Worm (Caenorhabditis elegans) whole organism, L2 larva: ENCODE measurements around the gene gtl-2.

Experiments used
- C34F6.9 ChIP-seq: fragments of 150-350 bp; optimal IDR thresholded peaks from 2 replicates; lab custom pipeline; 2014; ENCODE audit warnings: missing biosample characterization, missing genetic modification characterization
- F13H6.1 ChIP-seq: sonication (generic microtip); optimal IDR thresholded peaks from 2 replicates; lab custom pipeline; 2016; ENCODE audit warnings: missing genetic modification characterization, missing compliant biosample characterization
- ZK546.5 ChIP-seq: sonication (generic microtip); optimal IDR thresholded peaks from 2 replicates; lab custom pipeline; 2017; ENCODE audit warnings: missing biosample characterization, missing genetic modification characterization
- aly-2 ChIP-seq: fragments of 150-350 bp; optimal IDR thresholded peaks from 2 replicates; lab custom pipeline; 2014; ENCODE audit warnings: missing biosample characterization, missing genetic modification characterization
- ama-1 ChIP-seq: fragments of 150-350 bp; optimal IDR thresholded peaks from 2 replicates; lab custom pipeline; 2018; ENCODE audit warnings: inconsistent platforms
- blmp-1 ChIP-seq: sonication (generic microtip); optimal IDR thresholded peaks from 2 replicates; lab custom pipeline; 2017; ENCODE audit warnings: missing genetic modification characterization, mild to moderate bottlenecking, missing compliant biosample characterization, antibody characterized with exemption, moderate library complexity; ENCODE audit not compliant: insufficient read depth
- ceh-16 ChIP-seq: fragments of 150-350 bp; optimal IDR thresholded peaks from 2 replicates; lab custom pipeline; 2014; ENCODE audit warnings: missing biosample characterization, missing genetic modification characterization
- ceh-82 ChIP-seq: fragments of 150-350 bp; optimal IDR thresholded peaks from 2 replicates; lab custom pipeline; 2014; ENCODE audit warnings: missing biosample characterization, missing genetic modification characterization
- crh-2 ChIP-seq: sonication (generic microtip); optimal IDR thresholded peaks from 2 replicates; lab custom pipeline; 2017; ENCODE audit warnings: missing biosample characterization, missing genetic modification characterization
- dmd-4 ChIP-seq: sonication (generic microtip); optimal IDR thresholded peaks from 2 replicates; lab custom pipeline; 2017; ENCODE audit warnings: missing biosample characterization, missing genetic modification characterization
- egl-27 ChIP-seq: sonication (generic microtip); optimal IDR thresholded peaks from 3 replicates; lab custom pipeline; 2017; ENCODE audit warnings: missing biosample characterization, missing genetic modification reagents, missing genetic modification characterization
- elt-1 ChIP-seq: fragments of 150-350 bp; optimal IDR thresholded peaks from 2 replicates; lab custom pipeline; 2014; ENCODE audit warnings: missing biosample characterization, missing genetic modification characterization
- elt-3 ChIP-seq: sonication (generic microtip); optimal IDR thresholded peaks from 2 replicates; lab custom pipeline; 2017; ENCODE audit warnings: missing biosample characterization, missing genetic modification characterization
- fos-1 ChIP-seq: fragments of 150-350 bp; optimal IDR thresholded peaks from 2 replicates; lab custom pipeline; 2014; ENCODE audit warnings: missing biosample characterization, missing genetic modification characterization
- gmeb-1 ChIP-seq: fragments of 150-350 bp; optimal IDR thresholded peaks from 2 replicates; lab custom pipeline; 2014; ENCODE audit warnings: missing biosample characterization, missing genetic modification characterization
- lin-39 ChIP-seq: fragments of 150-350 bp; optimal IDR thresholded peaks from 2 replicates; lab custom pipeline; 2014; ENCODE audit warnings: missing biosample characterization, missing genetic modification reagents, missing genetic modification characterization
- mdl-1 ChIP-seq, 2 experiments: fragments of 150-350 bp in 1 of 2; sonication (generic microtip) in 1 of 2; optimal IDR thresholded peaks; 2 replicates each; lab custom pipeline; 2017; ENCODE audit warnings: missing biosample characterization in 2 of 2, missing genetic modification characterization in 2 of 2
- nhr-11 ChIP-seq: fragments of 150-350 bp; optimal IDR thresholded peaks from 2 replicates; lab custom pipeline; 2014; ENCODE audit warnings: missing biosample characterization, missing genetic modification characterization
- nhr-129 ChIP-seq: fragments of 150-350 bp; optimal IDR thresholded peaks from 2 replicates; lab custom pipeline; 2014; ENCODE audit warnings: missing biosample characterization, missing genetic modification characterization
- nhr-21 ChIP-seq: fragments of 150-350 bp; optimal IDR thresholded peaks from 2 replicates; lab custom pipeline; 2014; ENCODE audit warnings: missing biosample characterization, missing genetic modification characterization
- nhr-237 ChIP-seq: fragments of 150-350 bp; optimal IDR thresholded peaks from 2 replicates; lab custom pipeline; 2014; ENCODE audit warnings: missing biosample characterization, missing genetic modification characterization
- nhr-25 ChIP-seq: fragments of 150-350 bp; sonication (generic microtip); optimal IDR thresholded peaks from 3 replicates; lab custom pipeline; 2014; ENCODE audit warnings: missing biosample characterization, missing genetic modification characterization
- nhr-6 ChIP-seq: fragments of 150-350 bp; optimal IDR thresholded peaks from 2 replicates; lab custom pipeline; 2014; ENCODE audit warnings: missing biosample characterization, missing genetic modification characterization
- nhr-77 ChIP-seq: fragments of 150-350 bp; optimal IDR thresholded peaks from 2 replicates; lab custom pipeline; 2014; ENCODE audit warnings: missing biosample characterization, missing genetic modification characterization
- peb-1 ChIP-seq: fragments of 150-350 bp; optimal IDR thresholded peaks from 2 replicates; lab custom pipeline; 2014; ENCODE audit warnings: missing biosample characterization, missing genetic modification characterization
- skn-1 ChIP-seq: sonication (generic microtip); optimal IDR thresholded peaks from 2 replicates; lab custom pipeline; 2017; ENCODE audit warnings: missing biosample characterization, missing genetic modification characterization
- sma-3 ChIP-seq: sonication (generic microtip); optimal IDR thresholded peaks from 2 replicates; lab custom pipeline; 2016; ENCODE audit warnings: missing genetic modification reagents, missing genetic modification characterization, missing compliant biosample characterization
- sma-9 ChIP-seq, 2 experiments: fragments of 150-350 bp in 1 of 2; sonication (generic microtip) in 1 of 2; optimal IDR thresholded peaks; 2 replicates each; lab custom pipeline; 2014 to 2016; ENCODE audit warnings: missing genetic modification characterization in 2 of 2, mild to moderate bottlenecking in 1 of 2, missing biosample characterization in 1 of 2, missing compliant biosample characterization in 1 of 2, missing genetic modification reagents in 1 of 2, moderate library complexity in 1 of 2
- unc-39 ChIP-seq: fragments of 150-350 bp; optimal IDR thresholded peaks from 2 replicates; lab custom pipeline; 2014; ENCODE audit warnings: missing biosample characterization, missing genetic modification characterization
- unc-55 ChIP-seq: fragments of 150-350 bp; sonication (generic microtip); optimal IDR thresholded peaks from 3 replicates; lab custom pipeline; 2014; ENCODE audit warnings: missing biosample characterization, missing genetic modification reagents, missing genetic modification characterization
- unc-62 ChIP-seq: fragments of 150-350 bp; optimal IDR thresholded peaks from 2 replicates; lab custom pipeline; 2014; ENCODE audit warnings: missing biosample characterization, missing genetic modification reagents, missing genetic modification characterization
- ztf-1 ChIP-seq: fragments of 200-800 bp; sonication (Bioruptor generic); conservative IDR thresholded peaks from 2 replicates; pipeline ENCODE4 v1.3.6; 2022; ENCODE audit warnings: missing genetic modification characterization, missing compliant biosample characterization
- ztf-11 ChIP-seq: sonication (generic microtip); optimal IDR thresholded peaks from 2 replicates; lab custom pipeline; 2017; ENCODE audit warnings: missing biosample characterization, missing genetic modification characterization

gtl-2 gene

DNA sequence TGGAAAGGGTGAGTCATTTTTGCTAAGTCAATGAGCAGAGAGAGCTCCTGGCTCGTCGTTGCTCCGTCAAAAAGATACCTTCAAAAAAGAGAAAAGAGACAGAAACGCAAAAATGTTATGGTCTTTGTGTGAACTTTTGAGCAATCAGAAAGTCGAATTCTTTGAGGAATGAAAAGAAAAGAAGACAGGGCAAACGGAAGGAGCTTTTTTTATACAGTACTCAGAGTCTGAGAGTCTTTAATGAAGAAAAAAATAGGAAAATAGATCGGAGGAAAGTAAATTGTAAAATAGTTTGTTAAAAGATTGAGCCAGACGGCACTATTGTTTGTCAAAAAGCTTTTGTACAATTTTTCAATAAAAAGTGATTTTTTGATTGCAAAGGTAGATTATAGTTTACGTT lies 3.8 kb upstream of the gtl-2 start:
- TF ChIP-seq ceh-16 (tag; lab: Kevin White, UChicago): no peak
- no peak for TF ChIP-seq ceh-82 (tag; lab: Kevin White, UChicago)
- TF ChIP-seq aly-2 (tag; lab: Kevin White, UChicago): no peak
- no peak for TF ChIP-seq nhr-77 (tag; lab: Kevin White, UChicago)
- no peak for TF ChIP-seq lin-39 (tag; lab: Kevin White, UChicago)
- peak; percentile 57 for TF ChIP-seq F13H6.1
- TF ChIP-seq, all 48 proteins: peak for 1

DNA sequence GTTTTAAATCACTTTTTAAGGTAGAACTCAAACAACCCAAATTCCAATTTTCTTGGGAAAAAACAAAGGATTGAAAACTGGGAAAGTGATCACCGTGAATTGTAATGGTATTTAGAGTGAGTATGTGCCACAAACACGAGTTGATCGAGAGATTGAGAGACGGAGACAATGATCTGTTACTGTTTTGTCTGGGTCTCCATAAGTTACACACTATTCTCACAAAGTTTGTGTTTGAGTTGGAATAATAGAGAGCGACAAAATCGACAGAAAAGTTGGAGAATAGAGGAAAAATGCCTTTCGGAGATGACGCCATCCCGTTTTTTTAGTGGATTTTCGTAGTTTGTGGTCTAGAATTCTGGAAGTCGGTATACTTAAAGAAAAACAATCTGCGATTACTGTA lies 2.0 kb upstream of the gtl-2 start, which contains the start of gene nhr-7:
nhr-7 (minus strand) TSS at position 101 of the 400 bp plus-strand sequence.
- TF ChIP-seq C34F6.9 (no peak), nhr-129 (peak; percentile 32)

ce11 chrIV:11276026-11276425 lies 2.8 kb downstream of the gtl-2 start:
- TF ChIP-seq ZK546.5 (tag; lab: Kevin White, UChicago) (no peak), unc-39 (tag; lab: Kevin White, UChicago) (no peak)

ce11 chrIV:11284102-11284531 lies 10.9 kb downstream of the gtl-2 start:
- TF ChIP-seq nhr-237 (tag; lab: Kevin White, UChicago) (no peak), unc-62 (no peak), nhr-21 (no peak), sma-3 (GFP tag; lab: Kevin White, UChicago) (peak; percentile 22), dmd-4 (tag; lab: Kevin White, UChicago) (no peak), elt-1 (no peak), blmp-1 (tag; lab: Kevin White, UChicago) (no peak), gmeb-1 (tag; lab: Kevin White, UChicago) (peak; percentile 33), nhr-129 (peak; percentile 17), F13H6.1 (peak; percentile 84), sma-9 (GFP tag; optimal IDR thresholded peaks at IDR 0.05; lab: Kevin White, UChicago) (peak; percentile 50), sma-9 (tag; optimal IDR thresholded peaks at IDR 0.05; lab: Kevin White, UChicago) (no peak), ztf-1 (GFP tag; lab: Robert Waterston, UW) (no peak), crh-2 (peak; percentile 46), elt-3 (tag; lab: Kevin White, UChicago) (no peak), peb-1 (tag; lab: Kevin White, UChicago) (no peak), fos-1 (tag; lab: Kevin White, UChicago) (peak; percentile 97), nhr-6 (tag; lab: Kevin White, UChicago) (no peak), nhr-11 (tag; lab: Kevin White, UChicago) (no peak), mdl-1 (tag; optimal IDR thresholded peaks at IDR 0.05; lab: Kevin White, UChicago) (no peak), ztf-11 (tag; lab: Kevin White, UChicago) (no peak)

DNA sequence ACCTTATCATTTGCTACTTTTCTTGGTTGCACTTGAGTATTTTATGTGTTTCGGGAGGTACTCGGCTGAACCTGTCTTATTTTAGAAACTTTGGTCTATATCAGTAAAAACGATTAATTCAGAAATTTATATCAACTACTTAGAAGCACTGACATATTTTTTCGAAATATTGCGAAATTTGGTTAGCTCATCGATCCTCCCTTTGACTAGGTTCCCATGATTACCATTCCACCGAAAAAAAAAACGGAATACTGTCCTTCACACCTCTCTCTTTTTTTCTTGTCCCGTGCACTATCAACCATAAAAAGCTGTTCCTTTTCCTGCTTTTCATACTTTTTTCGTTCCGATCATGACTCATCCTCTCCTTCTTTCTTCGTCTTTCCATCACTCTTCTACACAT lies 12.0 kb downstream of the gtl-2 start:
- TF ChIP-seq nhr-25 (tag; lab: Kevin White, UChicago) (no peak), peb-1 (tag; lab: Kevin White, UChicago) (no peak)

DNA sequence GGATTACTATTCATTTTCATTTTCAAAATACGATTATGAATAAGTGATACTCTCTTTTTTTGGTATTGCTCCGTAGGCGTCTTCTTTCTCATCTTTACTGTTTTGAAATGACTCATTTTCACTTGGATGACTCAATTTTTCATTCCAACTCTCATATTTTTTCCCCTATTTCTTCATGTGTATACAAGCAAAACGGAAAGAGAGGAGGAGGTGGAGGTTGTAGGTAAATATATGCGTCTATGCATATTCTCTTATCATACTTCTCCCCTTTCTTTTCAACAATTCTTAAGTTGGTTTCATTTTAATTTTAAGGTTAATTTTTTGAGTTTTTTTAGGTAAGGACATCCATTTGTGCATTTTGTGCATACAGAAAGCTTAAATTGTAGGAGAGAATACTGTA lies 12.9 kb downstream of the gtl-2 start:
- TF ChIP-seq egl-27 (no peak), fos-1 (tag; lab: Kevin White, UChicago) (peak; percentile 66)

DNA sequence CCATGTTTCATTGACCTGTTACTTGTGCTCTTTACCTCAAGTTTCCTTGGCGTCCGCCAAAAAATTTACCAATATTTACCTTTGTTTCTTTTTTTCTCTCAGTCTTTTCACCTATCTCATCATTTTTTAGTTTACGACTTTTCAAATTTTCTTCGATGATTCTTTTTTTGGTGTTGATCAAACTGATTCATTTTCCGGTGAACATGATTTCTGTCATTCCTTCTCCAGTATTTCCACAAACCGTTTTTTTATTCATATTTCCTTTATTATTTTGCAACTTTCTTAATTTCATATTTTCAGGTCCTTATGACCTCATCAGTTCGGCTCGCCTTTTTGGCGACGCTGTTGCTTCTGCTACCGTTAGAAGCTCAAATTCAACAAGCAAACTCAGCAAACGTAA lies 14.3 kb downstream of the gtl-2 start, which contains the start of gene F54D1.6:
F54D1.6 (plus strand) TSS at position 301 of the 400 bp plus-strand sequence.
- no peak for TF ChIP-seq unc-62
- TF ChIP-seq ama-1: no peak
- TF ChIP-seq crh-2: no peak
- TF ChIP-seq peb-1 (tag; lab: Kevin White, UChicago): no peak
- no peak for TF ChIP-seq sma-9 (GFP tag; optimal IDR thresholded peaks at IDR 0.05; lab: Kevin White, UChicago)
- no peak for TF ChIP-seq sma-9 (tag; optimal IDR thresholded peaks at IDR 0.05; lab: Kevin White, UChicago)
- TF ChIP-seq elt-1: no peak
- TF ChIP-seq unc-39 (tag; lab: Kevin White, UChicago): no peak
- no peak for TF ChIP-seq nhr-25 (tag; lab: Kevin White, UChicago)
- TF ChIP-seq skn-1 (tag; lab: Kevin White, UChicago): no peak
- TF ChIP-seq C34F6.9: no peak
- no peak for TF ChIP-seq nhr-6 (tag; lab: Kevin White, UChicago)
- TF ChIP-seq egl-27: no peak
- TF ChIP-seq nhr-77 (tag; lab: Kevin White, UChicago): no peak
- TF ChIP-seq blmp-1 (tag; lab: Kevin White, UChicago): no peak
- TF ChIP-seq unc-55 (GFP tag; lab: Kevin White, UChicago): no peak
- no peak for TF ChIP-seq gmeb-1 (tag; lab: Kevin White, UChicago)
